Worm (Caenorhabditis elegans) whole organism, L1 larva: ENCODE measurements around the gene C15C8.5.

ENCODE experiments used
- C04F5.9 ChIP-seq: sonication (generic microtip); optimal IDR thresholded peaks from 2 replicates; lab custom pipeline; 2016; ENCODE audit warnings: missing genetic modification characterization, missing compliant biosample characterization
- C34B4.2 ChIP-seq: sonication (generic microtip); optimal IDR thresholded peaks from 2 replicates; lab custom pipeline; 2017; ENCODE audit warnings: mild to moderate bottlenecking, missing genetic modification characterization, missing compliant biosample characterization
- aha-1 ChIP-seq: fragments of 150-350 bp; optimal IDR thresholded peaks from 2 replicates; lab custom pipeline; 2014; ENCODE audit warnings: missing biosample characterization, missing genetic modification characterization
- blmp-1 ChIP-seq: fragments of 150-350 bp; optimal IDR thresholded peaks from 2 replicates; lab custom pipeline; 2014; ENCODE audit warnings: missing biosample characterization, missing genetic modification characterization
- ceh-88 ChIP-seq: fragments of 200-800 bp; sonication (Bioruptor generic); IDR thresholded peaks from 2 replicates; pipeline ENCODE4 v1.3.6; 2022; ENCODE audit warnings: missing genetic modification characterization, missing compliant biosample characterization
- ceh-90 ChIP-seq: sonication (generic microtip); optimal IDR thresholded peaks from 2 replicates; lab custom pipeline; 2016; ENCODE audit warnings: missing genetic modification characterization, missing compliant biosample characterization
- efl-3 ChIP-seq: fragments of 200-800 bp; sonication (Bioruptor generic); optimal IDR thresholded peaks from 2 replicates; lab custom pipeline; 2018; ENCODE audit warnings: mild to moderate bottlenecking, missing genetic modification characterization, missing compliant biosample characterization
- egl-13 ChIP-seq: sonication (generic microtip); optimal IDR thresholded peaks from 2 replicates; lab custom pipeline; 2016; ENCODE audit warnings: missing genotype, missing genetic modification reagents, missing genetic modification characterization, missing compliant biosample characterization
- egl-27 ChIP-seq, 2 experiments: fragments of 150-350 bp in 1 of 2; sonication (generic microtip); optimal IDR thresholded peaks; 3 replicates each; lab custom pipeline; 2017 to 2018; ENCODE audit warnings: missing biosample characterization in 2 of 2, missing genetic modification characterization in 2 of 2, missing genetic modification reagents in 2 of 2
- elt-2 ChIP-seq: sonication (generic microtip); optimal IDR thresholded peaks from 2 replicates; lab custom pipeline; 2016; ENCODE audit warnings: missing genetic modification characterization, mild to moderate bottlenecking, inconsistent platforms, missing compliant biosample characterization, missing genetic modification reagents
- elt-3 ChIP-seq, 6 experiments: fragments of 150-350 bp in 1 of 6; sonication (generic microtip); optimal IDR thresholded peaks; 2 replicates each; lab custom pipeline; 2017 to 2018; ENCODE audit warnings: missing biosample characterization in 6 of 6, missing genetic modification characterization in 6 of 6, inconsistent platforms in 1 of 6
- fkh-8 ChIP-seq: sonication (generic microtip); optimal IDR thresholded peaks from 2 replicates; lab custom pipeline; 2016; ENCODE audit warnings: mild to moderate bottlenecking, missing genetic modification characterization, missing compliant biosample characterization
- fos-1 ChIP-seq: fragments of 150-350 bp; optimal IDR thresholded peaks from 2 replicates; lab custom pipeline; 2014; ENCODE audit warnings: missing biosample characterization, missing genetic modification characterization
- hlh-4 ChIP-seq: sonication (generic microtip); optimal IDR thresholded peaks from 2 replicates; lab custom pipeline; 2016; ENCODE audit warnings: mild to moderate bottlenecking, missing genetic modification characterization, missing compliant biosample characterization
- irx-1 ChIP-seq: sonication (generic microtip); optimal IDR thresholded peaks from 2 replicates; lab custom pipeline; 2016; ENCODE audit warnings: missing genetic modification characterization, missing compliant biosample characterization
- isw-1 ChIP-seq: fragments of 200-800 bp; sonication (Bioruptor generic); IDR thresholded peaks from 2 replicates; pipeline ENCODE4 v1.3.6; 2022; ENCODE audit warnings: missing genetic modification characterization, missing compliant biosample characterization
- lin-13 ChIP-seq: fragments of 150-350 bp; optimal IDR thresholded peaks from 2 replicates; lab custom pipeline; 2014; ENCODE audit warnings: missing biosample characterization, missing genetic modification reagents, missing genetic modification characterization
- lin-14 ChIP-seq: fragments of 200-800 bp; sonication (Bioruptor generic); optimal IDR thresholded peaks from 2 replicates; lab custom pipeline; 2018; ENCODE audit warnings: mild to moderate bottlenecking, missing genetic modification characterization, moderate library complexity, missing compliant biosample characterization
- lin-15B ChIP-seq: fragments of 150-350 bp; sonication (generic microtip); optimal IDR thresholded peaks from 3 replicates; lab custom pipeline; 2014; ENCODE audit warnings: missing biosample characterization, missing genetic modification characterization
- lin-35 ChIP-seq, 2 experiments: fragments of 150-350 bp; optimal IDR thresholded peaks; 2 replicates each; lab custom pipeline; 2014; ENCODE audit warnings: missing biosample characterization in 2 of 2, missing genetic modification characterization in 2 of 2, missing genetic modification reagents in 2 of 2
- lsy-2 ChIP-seq, 2 experiments: fragments of 150-350 bp; optimal IDR thresholded peaks; 2 replicates each; lab custom pipeline; 2014; ENCODE audit warnings: missing biosample characterization in 2 of 2, missing genetic modification characterization in 2 of 2
- mab-9 ChIP-seq: fragments of 200-800 bp; sonication (Bioruptor generic); IDR thresholded peaks from 2 replicates; pipeline ENCODE4 v1.3.6; 2022; ENCODE audit warnings: missing genetic modification reagents, missing genetic modification characterization, missing compliant biosample characterization
- mdl-1 ChIP-seq, 2 experiments: fragments of 150-350 bp; optimal IDR thresholded peaks; 2 replicates each; lab custom pipeline; 2014 to 2017; ENCODE audit warnings: missing biosample characterization in 2 of 2, missing genetic modification characterization in 2 of 2, inconsistent platforms in 1 of 2
- mep-1 ChIP-seq: fragments of 150-350 bp; optimal IDR thresholded peaks from 2 replicates; lab custom pipeline; 2014; ENCODE audit warnings: missing biosample characterization, missing genetic modification characterization
- nhr-19 ChIP-seq: fragments of 200-800 bp; sonication (Bioruptor generic); conservative IDR thresholded peaks from 2 replicates; pipeline ENCODE4 v1.3.6; 2022; ENCODE audit warnings: missing genetic modification characterization, missing compliant biosample characterization
- nhr-20 ChIP-seq: sonication (generic microtip); optimal IDR thresholded peaks from 2 replicates; lab custom pipeline; 2016; ENCODE audit warnings: mild to moderate bottlenecking, missing genetic modification characterization, missing compliant biosample characterization
- nhr-71 ChIP-seq: sonication (generic microtip); optimal IDR thresholded peaks from 2 replicates; lab custom pipeline; 2016; ENCODE audit warnings: mild to moderate bottlenecking, missing genetic modification characterization, moderate library complexity, missing compliant biosample characterization
- nhr-84 ChIP-seq: sonication (generic microtip); optimal IDR thresholded peaks from 2 replicates; lab custom pipeline; 2017; ENCODE audit warnings: missing biosample characterization, missing genetic modification characterization
- nhr-90 ChIP-seq: sonication (generic microtip); optimal IDR thresholded peaks from 2 replicates; lab custom pipeline; 2016; ENCODE audit warnings: mild to moderate bottlenecking, missing genetic modification characterization, missing compliant biosample characterization; ENCODE audit not compliant: poor library complexity
- pag-3 ChIP-seq: sonication (generic microtip); optimal IDR thresholded peaks from 2 replicates; lab custom pipeline; 2017; ENCODE audit warnings: missing genetic modification characterization, mild to moderate bottlenecking, missing compliant biosample characterization, antibody characterized with exemption, borderline replicate concordance; ENCODE audit not compliant: insufficient read depth
- skn-1 ChIP-seq: fragments of 150-350 bp; optimal IDR thresholded peaks from 2 replicates; lab custom pipeline; 2014; ENCODE audit warnings: missing biosample characterization, missing genetic modification characterization
- snpc-4 ChIP-seq: fragments of 150-350 bp; optimal IDR thresholded peaks from 2 replicates; lab custom pipeline; 2014; ENCODE audit warnings: missing biosample characterization, missing genetic modification characterization
- snu-23 ChIP-seq: sonication (generic microtip); optimal IDR thresholded peaks from 2 replicates; lab custom pipeline; 2016; ENCODE audit warnings: missing genetic modification characterization, missing compliant biosample characterization
- sptf-1 ChIP-seq: fragments of 150-350 bp; optimal IDR thresholded peaks from 2 replicates; lab custom pipeline; 2014; ENCODE audit warnings: missing biosample characterization, missing genetic modification characterization
- swsn-7 ChIP-seq: sonication (generic microtip); optimal IDR thresholded peaks from 2 replicates; lab custom pipeline; 2016; ENCODE audit warnings: missing genetic modification characterization, missing compliant biosample characterization
- tbx-2 ChIP-seq: sonication (generic microtip); optimal IDR thresholded peaks from 2 replicates; lab custom pipeline; 2016; ENCODE audit warnings: missing genetic modification characterization, missing compliant biosample characterization
- tlp-1 ChIP-seq: fragments of 150-350 bp; optimal IDR thresholded peaks from 2 replicates; lab custom pipeline; 2014; ENCODE audit warnings: missing biosample characterization, missing genetic modification characterization
- unc-130 ChIP-seq: fragments of 150-350 bp; optimal IDR thresholded peaks from 2 replicates; lab custom pipeline; 2017; ENCODE audit warnings: missing biosample characterization, missing genetic modification characterization, inconsistent platforms
- vab-15 ChIP-seq: sonication (generic microtip); optimal IDR thresholded peaks from 2 replicates; lab custom pipeline; 2017; ENCODE audit warnings: missing genotype, mild to moderate bottlenecking, missing genetic modification characterization, missing compliant biosample characterization
- xbp-1 ChIP-seq: sonication (generic microtip); optimal IDR thresholded peaks from 2 replicates; lab custom pipeline; 2016; ENCODE audit warnings: missing genetic modification characterization, missing compliant biosample characterization
- zag-1 ChIP-seq: fragments of 150-350 bp; optimal IDR thresholded peaks from 2 replicates; lab custom pipeline; 2014; ENCODE audit warnings: missing biosample characterization, missing genetic modification characterization
- ztf-4 ChIP-seq: fragments of 150-350 bp; optimal IDR thresholded peaks from 2 replicates; lab custom pipeline; 2014; ENCODE audit warnings: missing biosample characterization, missing genetic modification characterization

Gene C15C8.5

DNA sequence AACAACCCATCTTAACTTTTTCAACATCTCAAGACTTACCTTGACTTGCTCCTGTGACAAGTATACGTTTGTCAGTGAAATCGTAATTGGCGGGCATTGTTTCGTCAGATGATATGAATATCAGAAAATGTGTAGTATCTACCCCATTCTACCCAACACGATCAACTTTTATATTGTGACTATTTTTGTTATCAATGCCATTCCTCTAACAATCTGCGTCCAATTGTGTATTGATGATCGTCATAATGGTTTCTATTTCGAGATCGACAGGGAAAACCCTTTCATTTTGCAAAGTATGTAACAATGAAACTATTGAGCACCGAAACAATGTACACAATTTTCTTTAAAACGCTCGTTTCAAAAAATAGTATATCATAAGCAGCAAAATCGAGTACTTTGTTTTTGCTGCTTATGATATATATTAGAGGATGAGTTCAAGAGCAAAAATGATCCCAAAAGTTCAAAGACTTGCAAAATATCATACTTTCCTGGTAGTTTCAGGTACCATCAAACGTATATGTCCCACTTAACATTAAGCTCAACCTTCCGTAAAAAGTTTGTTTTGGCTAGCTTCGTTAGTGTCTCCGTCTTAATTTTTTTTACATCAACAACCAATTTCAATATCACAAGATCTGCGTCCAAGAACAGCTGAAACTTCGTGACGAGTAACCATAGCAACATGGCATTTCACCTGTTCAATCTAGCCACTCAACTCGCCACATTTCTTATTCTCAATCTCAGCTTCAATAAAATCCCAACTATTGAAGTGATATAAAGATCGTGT is 14.2 kb upstream of the C15C8.5 start, which contains the start of the genes dhs-21 and xbx-9:
TSS of gene dhs-21 (minus strand) at position 181 of the 784 bp plus-strand sequence.
TSS of gene xbx-9 (plus strand) at position 734 of the 784 bp plus-strand sequence.
- TF ChIP-seq lin-35 (GFP tag; optimal IDR thresholded peaks at IDR 0.05; lab: Kevin White, UChicago) (peak in 1 of 2 experiments; percentile 39), blmp-1 (tag; lab: Kevin White, UChicago) (peak; percentile 48), lin-14 (GFP tag; lab: Kevin White, UChicago) (peak; percentile 31), nhr-20 (peak; percentile 43), pag-3 (tag; lab: Kevin White, UChicago) (no peak), nhr-90 (tag; lab: Kevin White, UChicago) (peak; percentile 7), zag-1 (tag; lab: Kevin White, UChicago) (no peak), elt-2 (tag; lab: Kevin White, UChicago) (peak; percentile 60), C34B4.2 (tag; lab: Kevin White, UChicago) (no peak), ztf-4 (tag; lab: Kevin White, UChicago) (no peak), snu-23 (GFP tag; lab: Kevin White, UChicago) (no peak), tbx-2 (tag; lab: Kevin White, UChicago) (no peak), mep-1 (tag; lab: Kevin White, UChicago) (no peak), aha-1 (tag; lab: Kevin White, UChicago) (no peak), lin-15B (tag; lab: Kevin White, UChicago) (no peak), elt-3 (tag; optimal IDR thresholded peaks at IDR 0.05; lab: Kevin White, UChicago) (peak in 4 of 6 experiments; percentile 32 to 88 (median 74)), mab-9 (GFP tag; lab: Robert Waterston, UW) (no peak), hlh-4 (tag; lab: Kevin White, UChicago) (no peak), nhr-19 (GFP tag; lab: Robert Waterston, UW) (no peak), lin-13 (GFP tag; lab: Kevin White, UChicago) (no peak), nhr-84 (tag; lab: Kevin White, UChicago) (no peak), ceh-88 (GFP tag; lab: Robert Waterston, UW) (no peak), swsn-7 (no peak), skn-1 (tag; lab: Kevin White, UChicago) (no peak), lsy-2 (tag; optimal IDR thresholded peaks at IDR 0.05; lab: Kevin White, UChicago) (peak in 1 of 2 experiments; percentile 26), nhr-71 (tag; lab: Kevin White, UChicago) (peak; percentile 35), fos-1 (tag; lab: Kevin White, UChicago) (no peak), isw-1 (no peak), egl-13 (tag; lab: Kevin White, UChicago) (no peak), vab-15 (tag; lab: Kevin White, UChicago) (no peak), fkh-8 (tag; lab: Kevin White, UChicago) (no peak), C04F5.9 (no peak), snpc-4 (tag; lab: Kevin White, UChicago) (no peak), mdl-1 (tag; optimal IDR thresholded peaks at IDR 0.05; lab: Kevin White, UChicago) (no peak), ceh-90 (tag; lab: Kevin White, UChicago) (no peak), unc-130 (tag; lab: Kevin White, UChicago) (no peak), egl-27 (tag; optimal IDR thresholded peaks at IDR 0.05; lab: Kevin White, UChicago) (no peak), efl-3 (GFP tag; lab: Kevin White, UChicago) (no peak), xbp-1 (tag; lab: Kevin White, UChicago) (no peak), tlp-1 (tag; lab: Kevin White, UChicago) (no peak), sptf-1 (tag; lab: Kevin White, UChicago) (no peak), irx-1 (tag; lab: Kevin White, UChicago) (no peak)
